Worm (Caenorhabditis elegans): ENCODE results near the gene srw-90.

DNA sequence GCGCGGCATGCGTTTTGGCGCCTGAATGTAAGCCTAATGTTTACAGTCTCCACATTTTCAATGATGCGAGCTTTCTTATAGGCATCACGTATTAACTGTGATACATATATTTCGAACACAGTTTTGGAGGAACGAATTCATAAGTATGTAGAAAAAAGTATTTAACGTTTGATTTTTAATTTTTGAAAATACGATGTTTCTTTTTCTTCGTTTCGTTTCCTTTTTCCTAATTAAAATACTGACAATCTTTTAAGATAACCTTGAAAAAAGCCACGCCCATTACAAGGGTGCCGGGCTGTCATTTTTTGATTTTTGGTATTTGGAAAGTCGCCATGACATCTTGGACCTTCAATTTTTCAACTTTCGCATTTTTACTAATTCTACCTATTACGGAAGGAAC, 36.9 kb upstream of the srw-90 start, which contains the start of gene K04F1.9:
- no peak for TF ChIP-seq lin-13 (tag; optimal IDR thresholded peaks at IDR 0.05)
- no peak for TF ChIP-seq pha-4 (tag; optimal IDR thresholded peaks at IDR 0.05)
- TF ChIP-seq sptf-1 (tag; optimal IDR thresholded peaks at IDR 0.05), result no peak
- TF ChIP-seq hlh-1 (tag; optimal IDR thresholded peaks at IDR 0.05), result no peak
- no peak for TF ChIP-seq bed-3 (GFP tag; optimal IDR thresholded peaks at IDR 0.05)
- no peak for TF ChIP-seq elt-1 (tag; optimal IDR thresholded peaks at IDR 0.05; ENCODE audit: borderline replicate concordance, insufficient read depth)

All from whole organism, mixed stage, embryonic.